Fruit fly (Drosophila melanogaster): ENCODE data around the gene CG2061.

dm6 chrX:11087384-11087783, 4.9 kb upstream of the CG2061 start:
- TF ChIP-seq rgr (GFP tag; optimal IDR thresholded peaks at IDR 0.05) (no peak), ey (GFP tag; optimal IDR thresholded peaks at IDR 0.05) (no peak), Jra (GFP tag; optimal IDR thresholded peaks at IDR 0.05) (no peak), Mio (GFP tag; optimal IDR thresholded peaks at IDR 0.05) (no peak), CrebA (GFP tag; optimal IDR thresholded peaks at IDR 0.05; ENCODE audit: borderline replicate concordance) (no peak), CG9705 (GFP tag; optimal IDR thresholded peaks at IDR 0.05) (no peak)

Measured in whole organism, wandering third instar larva.